Worm (Caenorhabditis elegans) whole organism, L4/young adult: ENCODE measurements around the gene M176.16.

ENCODE experiments used
- W03F9.2 ChIP-seq: fragments of 150-350 bp; optimal IDR thresholded peaks from 2 replicates; lab custom pipeline; 2014; ENCODE audit warnings: missing biosample characterization, missing genetic modification characterization
- dao-5 ChIP-seq: sonication (generic microtip); optimal IDR thresholded peaks from 2 replicates; lab custom pipeline; 2016; ENCODE audit warnings: missing genotype, missing genetic modification characterization, moderate library complexity, missing compliant biosample characterization
- him-1 ChIP-seq: sonication (generic microtip); optimal IDR thresholded peaks from 2 replicates; lab custom pipeline; 2016; ENCODE audit warnings: missing genotype, missing genetic modification reagents, missing genetic modification characterization, missing compliant biosample characterization

ce11 chrII:9397496-9397895 is 20.8 kb upstream of the M176.16 start, which contains the start of gene Y51B9A.9:
- TF ChIP-seq dao-5 (tag; lab: Kevin White, UChicago) = no peak
- no peak for TF ChIP-seq W03F9.2 (tag; lab: Kevin White, UChicago)
- no peak for TF ChIP-seq him-1
